Fruit fly (Drosophila melanogaster) whole organism, prepupa: ENCODE measurements around the gene CG3527.

Source experiments
- CG10669 ChIP-seq: fragments of 200-800 bp; sonication (Bioruptor generic); optimal IDR thresholded peaks from 3 replicates; lab custom pipeline; 2018; ENCODE audit warnings: missing biosample characterization, mild to moderate bottlenecking, missing genetic modification characterization, moderate library complexity
- Eip75B ChIP-seq: fragments of 200-800 bp; sonication (Bioruptor generic); optimal IDR thresholded peaks from 3 replicates; lab custom pipeline; 2016; ENCODE audit warnings: missing biosample characterization, missing genetic modification characterization
- Ets21C ChIP-seq: fragments of 200-800 bp; sonication (Bioruptor generic); optimal IDR thresholded peaks from 3 replicates; lab custom pipeline; 2016; ENCODE audit warnings: missing biosample characterization, missing genetic modification characterization
- Lpt ChIP-seq: fragments of 200-800 bp; sonication (Bioruptor generic); optimal IDR thresholded peaks from 3 replicates; lab custom pipeline; 2016; ENCODE audit warnings: missing biosample characterization, missing genetic modification characterization

DNA sequence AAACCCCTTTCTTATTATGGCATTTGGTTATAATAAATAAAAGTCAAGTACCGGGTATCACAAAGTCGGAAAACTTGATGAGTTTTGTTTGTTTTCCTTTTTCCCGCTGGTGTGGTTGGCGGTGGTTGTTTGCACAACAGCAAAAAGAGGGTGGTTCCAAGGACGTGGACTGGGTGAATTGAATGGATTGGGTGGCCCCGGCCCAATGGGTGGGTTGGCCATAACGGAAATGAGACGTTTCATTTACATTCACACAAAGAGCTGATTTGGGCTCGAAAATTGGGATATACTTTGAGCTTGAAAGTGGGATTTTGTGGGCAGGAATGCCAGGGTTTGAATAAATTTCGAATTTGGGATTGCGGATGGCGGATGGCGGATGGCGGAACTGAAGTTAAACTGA, 30.9 kb upstream of the CG3527 start:
- TF ChIP-seq Ets21C (GFP tag; lab: Kevin White, UChicago) (no peak), Lpt (GFP tag; lab: Kevin White, UChicago) (no peak), CG10669 (GFP tag; lab: Kevin White, UChicago) (no peak), Eip75B (GFP tag; lab: Kevin White, UChicago) (no peak)
